Worm (Caenorhabditis elegans) whole organism, L2 larva: ENCODE data around the gene F53B1.3.

Source experiments
- blmp-1 ChIP-seq: sonication (generic microtip); optimal IDR thresholded peaks from 2 replicates; lab custom pipeline; 2017; ENCODE audit warnings: missing genetic modification characterization, mild to moderate bottlenecking, missing compliant biosample characterization, antibody characterized with exemption, moderate library complexity; ENCODE audit not compliant: insufficient read depth
- egl-27 ChIP-seq: sonication (generic microtip); optimal IDR thresholded peaks from 3 replicates; lab custom pipeline; 2017; ENCODE audit warnings: missing biosample characterization, missing genetic modification reagents, missing genetic modification characterization
- lsy-2 ChIP-seq, 2 experiments: fragments of 150-350 bp in 1 of 2; sonication (generic microtip) in 1 of 2; optimal IDR thresholded peaks; 2 replicates each; lab custom pipeline; 2014 to 2017; ENCODE audit warnings: missing biosample characterization in 2 of 2, missing genetic modification characterization in 2 of 2
- nhr-11 ChIP-seq: fragments of 150-350 bp; optimal IDR thresholded peaks from 2 replicates; lab custom pipeline; 2014; ENCODE audit warnings: missing biosample characterization, missing genetic modification characterization
- nhr-129 ChIP-seq: fragments of 150-350 bp; optimal IDR thresholded peaks from 2 replicates; lab custom pipeline; 2014; ENCODE audit warnings: missing biosample characterization, missing genetic modification characterization
- nhr-25 ChIP-seq: fragments of 150-350 bp; sonication (generic microtip); optimal IDR thresholded peaks from 3 replicates; lab custom pipeline; 2014; ENCODE audit warnings: missing biosample characterization, missing genetic modification characterization
- skn-1 ChIP-seq: sonication (generic microtip); optimal IDR thresholded peaks from 2 replicates; lab custom pipeline; 2017; ENCODE audit warnings: missing biosample characterization, missing genetic modification characterization
- snpc-4 ChIP-seq: fragments of 150-350 bp; optimal IDR thresholded peaks from 2 replicates; lab custom pipeline; 2014; ENCODE audit warnings: missing biosample characterization, missing genetic modification characterization
- ztf-4 ChIP-seq: fragments of 150-350 bp; optimal IDR thresholded peaks from 2 replicates; lab custom pipeline; 2014; ENCODE audit warnings: missing biosample characterization, missing genetic modification characterization

The F53B1.3 gene

ce11 chrX:2150006-2150405, 44.6 kb downstream of the F53B1.3 start, which contains the start of gene npax-2:
Gene npax-2, minus strand, starts transcription at chrX:2150106.
- TF ChIP-seq lsy-2 (tag; optimal IDR thresholded peaks at IDR 0.05; lab: Kevin White, UChicago) (no peak), nhr-11 (no peak), nhr-129 (tag; lab: Kevin White, UChicago) (no peak), snpc-4 (tag; lab: Kevin White, UChicago) (no peak)

DNA sequence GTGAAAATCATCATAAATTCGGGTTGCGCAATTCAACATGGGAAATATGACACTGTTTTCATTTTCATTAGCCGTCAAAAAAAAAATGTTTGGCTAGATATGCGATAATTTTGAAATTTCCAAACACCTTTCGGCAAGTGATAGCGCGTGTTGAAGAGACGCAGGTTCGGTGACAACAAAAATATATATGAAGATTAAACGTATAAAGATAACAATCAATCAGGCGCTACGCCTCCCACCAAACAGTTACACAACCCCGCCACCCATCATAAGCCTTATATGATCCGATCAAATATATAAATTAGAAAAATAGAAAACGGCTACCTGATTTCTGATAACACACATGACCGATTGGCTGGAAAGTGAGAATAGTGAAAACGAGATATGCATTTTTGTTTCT, 46.7 kb downstream of the F53B1.3 start:
- peak; percentile 6 for TF ChIP-seq nhr-25
- no peak for TF ChIP-seq snpc-4 (tag; lab: Kevin White, UChicago)
- TF ChIP-seq skn-1 (tag; lab: Kevin White, UChicago) = no peak
- TF ChIP-seq nhr-11 = no peak
- no peak for TF ChIP-seq ztf-4 (tag; lab: Kevin White, UChicago)
- TF ChIP-seq nhr-129 (tag; lab: Kevin White, UChicago) = no peak

DNA sequence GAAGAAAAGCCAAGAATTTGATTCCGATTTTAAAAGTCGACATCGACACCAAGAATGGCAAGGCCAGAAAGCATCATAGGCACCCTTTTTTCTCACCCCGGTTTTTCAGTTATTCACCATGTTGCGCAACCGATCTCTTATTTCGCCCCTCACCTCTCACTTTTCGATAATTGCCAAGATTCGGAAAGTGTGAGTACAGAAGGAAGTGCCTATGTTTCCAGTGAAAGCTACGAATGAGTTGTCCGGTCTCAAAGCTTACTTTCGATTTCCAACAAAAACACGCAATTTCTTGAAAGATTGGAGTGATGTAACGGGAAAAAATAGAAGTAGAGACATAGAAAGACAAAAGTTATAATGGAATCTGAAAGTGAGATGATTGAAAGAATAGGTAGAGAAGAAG, 48.4 kb downstream of the F53B1.3 start:
- TF ChIP-seq egl-27 (tag; lab: Kevin White, UChicago) = no peak
- TF ChIP-seq blmp-1 (tag; lab: Kevin White, UChicago) = peak; percentile 8
